Worm (Caenorhabditis elegans) whole organism, L4 larva: ENCODE results near the gene Y42H9B.3.

Experiments
- F37D6.2 ChIP-seq: sonication (generic microtip); optimal IDR thresholded peaks from 2 replicates; lab custom pipeline; 2016; ENCODE audit warnings: mild to moderate bottlenecking, missing genetic modification characterization, missing compliant biosample characterization
- R02D3.7 ChIP-seq: fragments of 150-350 bp; sonication (generic microtip); optimal IDR thresholded peaks from 3 replicates; lab custom pipeline; 2014; ENCODE audit warnings: missing biosample characterization, missing genetic modification characterization
- aha-1 ChIP-seq: fragments of 150-350 bp; peaks from one replicate; lab custom pipeline; 2014; ENCODE audit warnings: missing biosample characterization, missing genetic modification characterization
- ama-1 ChIP-seq: fragments of 150-350 bp; optimal IDR thresholded peaks from 2 replicates; lab custom pipeline; 2014; ENCODE audit warnings: inconsistent platforms, mixed read lengths
- attf-4 ChIP-seq: sonication (generic microtip); optimal IDR thresholded peaks from 3 replicates; lab custom pipeline; 2017; ENCODE audit warnings: missing biosample characterization, missing genetic modification characterization
- ceh-20 ChIP-seq: fragments of 200-800 bp; sonication (Bioruptor generic); IDR thresholded peaks from 2 replicates; pipeline ENCODE4 v1.3.6; 2022; ENCODE audit warnings: missing genetic modification reagents, missing genetic modification characterization, missing compliant biosample characterization
- ceh-28 ChIP-seq: fragments of 150-350 bp; optimal IDR thresholded peaks from 2 replicates; lab custom pipeline; 2014; ENCODE audit warnings: missing biosample characterization, missing genetic modification reagents, missing genetic modification characterization
- ceh-62 ChIP-seq: sonication (generic microtip); optimal IDR thresholded peaks from 2 replicates; lab custom pipeline; 2017; ENCODE audit warnings: missing biosample characterization, missing genetic modification characterization
- cey-2 ChIP-seq: sonication (generic microtip); optimal IDR thresholded peaks from 3 replicates; lab custom pipeline; 2017; ENCODE audit warnings: missing genetic modification characterization, mild to moderate bottlenecking, missing compliant biosample characterization, antibody characterized with exemption, borderline replicate concordance; ENCODE audit not compliant: insufficient read depth
- daf-12 ChIP-seq: fragments of 150-350 bp; optimal IDR thresholded peaks from 2 replicates; lab custom pipeline; 2014; ENCODE audit warnings: missing biosample characterization, missing genetic modification reagents, missing genetic modification characterization
- daf-16 ChIP-seq, 3 experiments: sonication (generic microtip); optimal IDR thresholded peaks; 2 replicates each; lab custom pipeline; 2016 to 2017; ENCODE audit warnings: missing genetic modification characterization in 3 of 3, missing genetic modification reagents in 3 of 3, mild to moderate bottlenecking in 2 of 3, missing compliant biosample characterization in 2 of 3, missing biosample characterization in 1 of 3, moderate library complexity in 1 of 3
- dmd-6 ChIP-seq: fragments of 200-800 bp; sonication (Bioruptor generic); IDR thresholded peaks from 2 replicates; pipeline ENCODE4 v1.3.6; 2022; ENCODE audit warnings: missing genetic modification reagents, missing genetic modification characterization, missing compliant biosample characterization
- dpl-1 ChIP-seq: fragments of 150-350 bp; optimal IDR thresholded peaks from 2 replicates; lab custom pipeline; 2014; ENCODE audit warnings: missing biosample characterization, missing genetic modification reagents, missing genetic modification characterization
- duxl-1 ChIP-seq: sonication (generic microtip); optimal IDR thresholded peaks from 2 replicates; lab custom pipeline; 2016; ENCODE audit warnings: mild to moderate bottlenecking, missing genetic modification characterization, moderate library complexity, missing compliant biosample characterization; ENCODE audit not compliant: poor library complexity
- hif-1 ChIP-seq, 2 experiments: sonication (generic microtip); optimal IDR thresholded peaks; 2 replicates each; lab custom pipeline; 2016 to 2017; ENCODE audit warnings: missing compliant biosample characterization in 2 of 2, missing genetic modification characterization in 2 of 2, missing genetic modification reagents in 2 of 2, missing genotype in 2 of 2, mild to moderate bottlenecking in 1 of 2
- lin-15B ChIP-seq: fragments of 150-350 bp; sonication (generic microtip); optimal IDR thresholded peaks from 3 replicates; lab custom pipeline; 2014; ENCODE audit warnings: missing biosample characterization, missing genetic modification characterization
- lin-29 ChIP-seq: fragments of 200-800 bp; sonication (Bioruptor generic); IDR thresholded peaks from 2 replicates; pipeline ENCODE4 v1.3.6; 2022; ENCODE audit warnings: missing genetic modification reagents, missing genetic modification characterization, missing compliant biosample characterization
- lin-38 ChIP-seq: fragments of 200-800 bp; sonication (Bioruptor generic); IDR thresholded peaks from 2 replicates; pipeline ENCODE4 v1.3.6; 2022; ENCODE audit warnings: missing genetic modification reagents, missing genetic modification characterization, missing compliant biosample characterization
- lsy-2 ChIP-seq, 2 experiments: fragments of 150-350 bp in 1 of 2; sonication (generic microtip) in 1 of 2; optimal IDR thresholded peaks; 2 replicates each; lab custom pipeline; 2014 to 2017; ENCODE audit warnings: missing biosample characterization in 2 of 2, missing genetic modification characterization in 2 of 2
- mdt-29 ChIP-seq: fragments of 200-800 bp; sonication (Bioruptor generic); IDR thresholded peaks from 2 replicates; pipeline ENCODE4 v1.3.6; 2022; ENCODE audit warnings: missing genetic modification reagents, missing genetic modification characterization, missing compliant biosample characterization
- mxl-2 ChIP-seq: fragments of 200-800 bp; sonication (Bioruptor generic); conservative IDR thresholded peaks from 2 replicates; pipeline ENCODE4 v1.3.6; 2022; ENCODE audit warnings: missing genetic modification reagents, missing genetic modification characterization, missing compliant biosample characterization
- nhr-102 ChIP-seq: sonication (generic microtip); optimal IDR thresholded peaks from 2 replicates; lab custom pipeline; 2016; ENCODE audit warnings: mild to moderate bottlenecking, missing genetic modification characterization, moderate library complexity, missing compliant biosample characterization
- nhr-11 ChIP-seq: fragments of 150-350 bp; optimal IDR thresholded peaks from 2 replicates; lab custom pipeline; 2014; ENCODE audit warnings: missing biosample characterization, missing genetic modification characterization
- nhr-28 ChIP-seq: fragments of 150-350 bp; optimal IDR thresholded peaks from 2 replicates; lab custom pipeline; 2014; ENCODE audit warnings: missing biosample characterization, missing genetic modification characterization
- nhr-41 ChIP-seq: fragments of 200-800 bp; sonication (Bioruptor generic); IDR thresholded peaks from 2 replicates; pipeline ENCODE4 v1.3.6; 2022; ENCODE audit warnings: missing genetic modification reagents, missing genetic modification characterization, missing compliant biosample characterization
- nhr-42 ChIP-seq: fragments of 200-800 bp; sonication (Bioruptor generic); IDR thresholded peaks from 2 replicates; pipeline ENCODE4 v1.3.6; 2022; ENCODE audit warnings: missing genetic modification characterization, missing compliant biosample characterization
- nhr-48 ChIP-seq: sonication (generic microtip); optimal IDR thresholded peaks from 2 replicates; lab custom pipeline; 2016; ENCODE audit warnings: mild to moderate bottlenecking, missing genetic modification characterization, missing compliant biosample characterization
- nhr-6 ChIP-seq: fragments of 150-350 bp; optimal IDR thresholded peaks from 2 replicates; lab custom pipeline; 2014; ENCODE audit warnings: missing biosample characterization, missing genetic modification characterization
- nhr-77 ChIP-seq: fragments of 150-350 bp; optimal IDR thresholded peaks from 2 replicates; lab custom pipeline; 2014; ENCODE audit warnings: missing biosample characterization, missing genetic modification characterization
- pqm-1 ChIP-seq: sonication (generic microtip); optimal IDR thresholded peaks from 2 replicates; lab custom pipeline; 2017; ENCODE audit warnings: missing biosample characterization, missing genetic modification characterization
- spr-1 ChIP-seq: sonication (generic microtip); optimal IDR thresholded peaks from 2 replicates; lab custom pipeline; 2016; ENCODE audit warnings: mild to moderate bottlenecking, missing genetic modification characterization, missing compliant biosample characterization
- spr-3 ChIP-seq: fragments of 200-800 bp; sonication (Bioruptor generic); optimal IDR thresholded peaks from 2 replicates; lab custom pipeline; 2018; ENCODE audit warnings: mild to moderate bottlenecking, missing genetic modification characterization, missing compliant biosample characterization
- tag-97 ChIP-seq: fragments of 200-800 bp; sonication (Bioruptor generic); IDR thresholded peaks from 2 replicates; pipeline ENCODE4 v1.3.6; 2022; ENCODE audit warnings: missing genetic modification characterization, missing compliant biosample characterization
- unc-130 ChIP-seq: sonication (generic microtip); optimal IDR thresholded peaks from 2 replicates; lab custom pipeline; 2016; ENCODE audit warnings: missing genetic modification reagents, missing genetic modification characterization, missing compliant biosample characterization
- unc-62 ChIP-seq, 3 experiments: fragments of 150-350 bp in 1 of 3; sonication (generic microtip); optimal IDR thresholded peaks in 2 of 3; peaks in 1 of 3; 1 replicate in 1 of 3; 2 replicates in 2 of 3; lab custom pipeline; 2014 to 2017; ENCODE audit warnings: missing biosample characterization in 3 of 3, missing genetic modification characterization in 3 of 3, missing genetic modification reagents in 3 of 3, missing genotype in 1 of 3
- ztf-7 ChIP-seq: fragments of 150-350 bp; optimal IDR thresholded peaks from 2 replicates; lab custom pipeline; 2014; ENCODE audit warnings: missing biosample characterization, missing genetic modification characterization

Y42H9B.3 gene

ce11 chrIV:8026361-8026760 lies 14.1 kb upstream of the Y42H9B.3 start (continued):
- TF ChIP-seq F37D6.2 (tag; lab: Kevin White, UChicago) (no peak), nhr-77 (tag; lab: Kevin White, UChicago) (peak; percentile 1), nhr-42 (GFP tag; lab: Robert Waterston, UW) (no peak), tag-97 (GFP tag; lab: Robert Waterston, UW) (no peak), ceh-20 (GFP tag; lab: Robert Waterston, UW) (no peak), nhr-48 (tag; lab: Kevin White, UChicago) (peak; percentile 71), mxl-2 (GFP tag; lab: Robert Waterston, UW) (no peak), nhr-28 (tag; lab: Kevin White, UChicago) (peak; percentile 41), nhr-11 (tag; lab: Kevin White, UChicago) (no peak), spr-3 (no peak), ceh-62 (tag; lab: Kevin White, UChicago) (no peak), lin-15B (tag; lab: Kevin White, UChicago) (no peak), spr-1 (tag; lab: Kevin White, UChicago) (no peak), lin-29 (GFP tag; lab: Robert Waterston, UW) (no peak), nhr-6 (no peak), pqm-1 (tag; lab: Kevin White, UChicago) (peak; percentile 79), ztf-7 (no peak), hif-1 (tag; optimal IDR thresholded peaks at IDR 0.05; lab: Kevin White, UChicago) (no peak), mdt-29 (GFP tag; lab: Robert Waterston, UW) (no peak), attf-4 (tag; lab: Kevin White, UChicago) (no peak), cey-2 (tag; lab: Kevin White, UChicago) (peak; percentile 42), aha-1 (tag; lab: Kevin White, UChicago) (peak; percentile 66), duxl-1 (tag; lab: Kevin White, UChicago) (no peak), daf-12 (tag; lab: Kevin White, UChicago) (no peak), ceh-28 (tag; lab: Kevin White, UChicago) (no peak), unc-130 (GFP tag; lab: Kevin White, UChicago) (no peak), lsy-2 (tag; optimal IDR thresholded peaks at IDR 0.05; lab: Kevin White, UChicago) (peak in 1 of 2 experiments; percentile 29), nhr-41 (GFP tag; lab: Robert Waterston, UW) (no peak), nhr-102 (peak; percentile 30)

ce11 chrIV:8023861-8024260 lies 11.6 kb upstream of the Y42H9B.3 start:
- TF ChIP-seq dmd-6 (GFP tag; lab: Robert Waterston, UW), result peak; percentile 39; the same call in 1 of the 2 replicates
- TF ChIP-seq dpl-1 (GFP tag; lab: Kevin White, UChicago), result no peak
- no peak for TF ChIP-seq R02D3.7
- TF ChIP-seq lin-38 (GFP tag; lab: Robert Waterston, UW), result no peak
- TF ChIP-seq pqm-1 (tag; lab: Kevin White, UChicago), result peak; percentile 29
- TF ChIP-seq nhr-28 (tag; lab: Kevin White, UChicago), result peak; percentile 55
- no peak for TF ChIP-seq daf-16 (GFP tag; optimal IDR thresholded peaks at IDR 0.05; lab: Kevin White, UChicago)
- peak; percentile 22 for TF ChIP-seq daf-16 (tag; optimal IDR thresholded peaks at IDR 0.05; lab: Kevin White, UChicago)

- TF ChIP-seq ama-1 (lab: Kevin White, UChicago) (no peak), unc-62 (GFP tag; optimal IDR thresholded peaks at IDR 0.05 in 1 of 2; lab: Kevin White, UChicago) (peak in 1 of 2 experiments; percentile 90), unc-62 (tag; optimal IDR thresholded peaks at IDR 0.05; lab: Kevin White, UChicago) (no peak)
Observed at ce11 chrIV:8022035-8022673, 9.9 kb upstream of the Y42H9B.3 start, which contains the start of gene C26B2.2. TSS of gene C26B2.2 (minus strand) at chrIV:8022122.
